Worm (Caenorhabditis elegans) whole organism, midembryonic: ENCODE data around the gene str-108.

Source experiments
- T22C8.4 ChIP-seq: fragments of 200-800 bp; sonication (Bioruptor generic); IDR thresholded peaks from 2 replicates; pipeline ENCODE4 v1.3.6; 2022; ENCODE audit warnings: missing genetic modification characterization, missing compliant biosample characterization
- cog-1 ChIP-seq: sonication (generic microtip); optimal IDR thresholded peaks from 2 replicates; lab custom pipeline; 2016; ENCODE audit warnings: missing genetic modification characterization, missing compliant biosample characterization
- flt-1 ChIP-seq: fragments of 200-800 bp; sonication (Bioruptor generic); IDR thresholded peaks from 2 replicates; pipeline ENCODE4 v1.3.6; 2022; ENCODE audit warnings: missing genetic modification characterization, missing compliant biosample characterization
- klf-2 ChIP-seq: fragments of 200-800 bp; sonication (Bioruptor generic); conservative IDR thresholded peaks from 2 replicates; pipeline ENCODE4 v1.3.6; 2022; ENCODE audit warnings: missing genetic modification reagents, missing genetic modification characterization, missing compliant biosample characterization
- med-1 ChIP-seq: sonication (generic microtip); optimal IDR thresholded peaks from 2 replicates; lab custom pipeline; 2017; ENCODE audit warnings: missing genetic modification characterization, mild to moderate bottlenecking, missing compliant biosample characterization, antibody characterized with exemption, missing genetic modification reagents; ENCODE audit not compliant: insufficient read depth
- ref-1 ChIP-seq: fragments of 200-800 bp; sonication (Bioruptor generic); conservative IDR thresholded peaks from 2 replicates; pipeline ENCODE4 v1.3.6; 2022; ENCODE audit warnings: missing genetic modification reagents, missing genetic modification characterization, missing compliant biosample characterization
- tab-1 ChIP-seq: fragments of 200-800 bp; sonication (Bioruptor generic); IDR thresholded peaks from 2 replicates; pipeline ENCODE4 v1.3.6; 2022; ENCODE audit warnings: missing genetic modification characterization, missing compliant biosample characterization
- ztf-23 ChIP-seq: fragments of 200-800 bp; sonication (Bioruptor generic); IDR thresholded peaks from 2 replicates; pipeline ENCODE4 v1.3.6; 2022; ENCODE audit warnings: missing genetic modification reagents, missing genetic modification characterization, missing compliant biosample characterization
- ztf-29 ChIP-seq: fragments of 200-800 bp; sonication (Bioruptor generic); IDR thresholded peaks from 2 replicates; pipeline ENCODE4 v1.3.6; 2022; ENCODE audit warnings: missing genetic modification reagents, missing genetic modification characterization, missing compliant biosample characterization

Gene str-108

DNA sequence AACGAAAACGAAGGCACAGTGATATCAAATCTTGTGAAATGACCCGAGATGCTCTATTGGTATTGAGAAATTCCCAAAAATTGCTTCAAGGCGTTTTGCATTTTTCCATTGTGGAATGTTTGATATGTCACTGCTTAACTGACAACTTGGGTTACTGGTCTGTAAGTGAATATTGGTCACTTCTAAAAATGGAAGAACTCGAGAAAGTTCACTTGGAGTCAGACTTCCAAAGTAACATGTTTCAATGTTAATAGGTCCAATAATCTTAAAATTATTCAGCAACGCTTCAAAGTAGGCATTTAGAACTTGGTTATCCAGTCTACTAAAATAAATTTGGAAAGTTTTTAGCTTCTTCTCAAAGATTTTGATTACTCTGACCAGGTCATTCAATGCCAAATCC lies 33.3 kb upstream of the str-108 start, which contains the start of gene fbxa-144:
Gene fbxa-144, minus strand, starts transcription at position 101 of the 400 bp plus-strand sequence.
- TF ChIP-seq T22C8.4 (no peak), tab-1 (no peak), med-1 (GFP tag; lab: Kevin White, UChicago) (no peak), ztf-29 (no peak), ztf-23 (GFP tag; lab: Robert Waterston, UW) (no peak), klf-2 (GFP tag; lab: Robert Waterston, UW) (no peak), flt-1 (no peak), cog-1 (tag; lab: Kevin White, UChicago) (no peak), ref-1 (no peak)

DNA sequence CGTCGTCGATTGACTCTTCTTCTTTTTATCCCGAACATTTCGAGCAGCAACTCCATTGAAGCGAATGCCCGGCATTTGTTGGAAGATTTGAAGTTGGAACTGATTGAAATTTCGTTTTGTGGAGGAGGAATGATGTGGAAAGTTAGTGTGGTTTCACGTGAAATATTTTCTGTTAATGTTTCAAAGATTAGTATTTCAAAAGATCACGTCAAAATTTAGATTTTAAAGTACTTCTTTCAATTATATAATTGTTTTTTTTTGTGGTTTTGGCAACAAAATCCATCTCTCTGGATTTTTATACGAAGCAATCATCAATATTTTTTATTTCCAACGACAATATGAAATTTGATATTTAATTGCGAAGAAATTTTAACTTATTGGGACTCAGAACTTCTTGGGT lies 29.0 kb upstream of the str-108 start, which contains the start of gene F44G3.7:
Gene F44G3.7, minus strand, starts transcription at position 101 of the 400 bp plus-strand sequence.
- TF ChIP-seq ztf-29, result no peak
- TF ChIP-seq ref-1, result no peak
- TF ChIP-seq flt-1, result no peak
- no peak for TF ChIP-seq cog-1 (tag; lab: Kevin White, UChicago)
- TF ChIP-seq tab-1, result no peak
- no peak for TF ChIP-seq T22C8.4
- TF ChIP-seq klf-2 (GFP tag; lab: Robert Waterston, UW), result no peak
- TF ChIP-seq med-1 (GFP tag; lab: Kevin White, UChicago), result no peak
- no peak for TF ChIP-seq ztf-23 (GFP tag; lab: Robert Waterston, UW)

ce11 chrV:16139529-16139928 lies 26.5 kb upstream of the str-108 start, which contains the start of gene clc-11:
Gene clc-11 (minus strand): TSS chrV:16139629.
- TF ChIP-seq tab-1, result no peak
- TF ChIP-seq ztf-29, result no peak
- TF ChIP-seq med-1 (GFP tag; lab: Kevin White, UChicago), result no peak
- TF ChIP-seq T22C8.4, result no peak
- TF ChIP-seq flt-1, result no peak
- TF ChIP-seq cog-1 (tag; lab: Kevin White, UChicago), result no peak
- no peak for TF ChIP-seq klf-2 (GFP tag; lab: Robert Waterston, UW)
- TF ChIP-seq ztf-23 (GFP tag; lab: Robert Waterston, UW), result no peak
- TF ChIP-seq ref-1, result no peak

DNA sequence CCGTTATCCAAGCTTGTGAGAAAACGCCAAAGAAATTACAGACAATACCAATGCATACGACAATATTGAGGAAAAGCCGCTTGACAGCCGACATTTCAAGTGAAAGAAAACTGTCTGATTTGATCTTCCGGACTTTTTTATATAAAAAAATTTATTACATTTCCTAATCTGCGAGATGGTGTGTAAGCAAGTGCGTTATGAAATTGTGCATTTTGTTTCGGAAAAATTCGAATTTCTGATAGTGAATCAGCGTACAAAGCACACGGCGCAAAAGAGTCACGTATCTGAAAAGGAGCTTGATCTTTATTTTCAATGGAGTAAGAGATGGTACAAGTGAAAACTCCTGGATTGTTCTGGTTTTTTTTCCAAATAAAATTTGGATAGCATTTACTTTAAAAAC lies 25.0 kb upstream of the str-108 start, which contains the start of gene clc-32:
Gene clc-32, minus strand, starts transcription at position 101 of the 400 bp plus-strand sequence.
- TF ChIP-seq klf-2 (GFP tag; lab: Robert Waterston, UW), result no peak
- no peak for TF ChIP-seq flt-1
- no peak for TF ChIP-seq cog-1 (tag; lab: Kevin White, UChicago)
- TF ChIP-seq ztf-23 (GFP tag; lab: Robert Waterston, UW), result no peak
- TF ChIP-seq tab-1, result no peak
- TF ChIP-seq med-1 (GFP tag; lab: Kevin White, UChicago), result no peak
- TF ChIP-seq T22C8.4, result no peak

DNA sequence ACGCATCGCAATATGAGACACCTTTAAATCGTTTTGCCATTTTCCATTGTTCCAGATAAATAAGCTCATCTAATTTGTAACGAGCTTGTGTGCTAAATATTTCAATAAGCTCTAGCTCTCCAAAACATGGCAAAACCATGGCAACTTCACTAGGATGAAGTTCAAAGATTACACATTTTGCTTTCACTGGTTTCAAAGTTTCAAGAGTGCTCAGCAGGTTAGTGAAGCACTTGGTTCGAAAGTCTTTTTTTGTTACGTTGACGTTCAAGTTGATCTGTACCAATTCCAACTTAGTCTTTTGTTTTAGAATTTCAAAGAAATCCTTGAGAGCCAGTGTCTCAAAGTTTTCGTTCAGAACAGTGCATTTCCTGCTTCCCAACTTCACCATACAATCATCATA lies 23.7 kb upstream of the str-108 start, which contains the start of gene fbxa-18:
Gene fbxa-18, plus strand, starts transcription at position 301 of the 400 bp plus-strand sequence.
- TF ChIP-seq ztf-23 (GFP tag; lab: Robert Waterston, UW) (no peak), cog-1 (tag; lab: Kevin White, UChicago) (no peak), flt-1 (no peak)

DNA sequence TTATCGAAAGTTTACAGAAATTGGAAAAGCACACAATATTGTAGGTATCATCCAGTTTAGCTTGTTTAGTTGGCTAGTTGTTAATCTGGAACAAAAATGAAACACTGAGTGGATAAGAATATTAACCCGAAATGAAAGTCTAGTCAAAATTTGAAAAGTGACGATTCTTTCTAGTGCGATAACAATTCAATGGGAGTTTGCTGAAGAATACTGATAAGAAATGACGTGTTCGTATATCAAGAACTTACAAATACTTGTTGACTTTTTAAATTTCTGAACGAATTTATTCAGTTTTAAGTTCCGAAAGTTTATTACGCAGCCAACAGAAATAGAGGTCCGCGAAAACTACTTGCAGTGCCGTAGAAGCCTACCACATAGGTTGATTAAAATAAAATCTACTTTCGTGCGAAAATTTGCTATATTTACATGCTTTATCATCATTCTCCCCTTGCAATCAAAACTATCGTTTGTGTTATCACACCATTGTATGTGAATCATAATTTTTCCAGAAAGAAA lies 22.9 kb upstream of the str-108 start, which contains the start of gene fbxa-88:
Gene fbxa-88, minus strand, starts transcription at position 51 of the 516 bp plus-strand sequence.
- TF ChIP-seq ref-1, result no peak
- no peak for TF ChIP-seq flt-1
- no peak for TF ChIP-seq klf-2 (GFP tag; lab: Robert Waterston, UW)
- no peak for TF ChIP-seq ztf-29
- no peak for TF ChIP-seq T22C8.4
- TF ChIP-seq cog-1 (tag; lab: Kevin White, UChicago), result no peak
- no peak for TF ChIP-seq med-1 (GFP tag; lab: Kevin White, UChicago)
- no peak for TF ChIP-seq ztf-23 (GFP tag; lab: Robert Waterston, UW)
- no peak for TF ChIP-seq tab-1

ce11 chrV:16145009-16145408 lies 21.0 kb upstream of the str-108 start:
- no peak for TF ChIP-seq ztf-29
- TF ChIP-seq T22C8.4, result no peak
- no peak for TF ChIP-seq cog-1 (tag; lab: Kevin White, UChicago)
- no peak for TF ChIP-seq ztf-23 (GFP tag; lab: Robert Waterston, UW)
- no peak for TF ChIP-seq tab-1
- no peak for TF ChIP-seq flt-1
- no peak for TF ChIP-seq med-1 (GFP tag; lab: Kevin White, UChicago)
- no peak for TF ChIP-seq klf-2 (GFP tag; lab: Robert Waterston, UW)
- TF ChIP-seq ref-1, result no peak

DNA sequence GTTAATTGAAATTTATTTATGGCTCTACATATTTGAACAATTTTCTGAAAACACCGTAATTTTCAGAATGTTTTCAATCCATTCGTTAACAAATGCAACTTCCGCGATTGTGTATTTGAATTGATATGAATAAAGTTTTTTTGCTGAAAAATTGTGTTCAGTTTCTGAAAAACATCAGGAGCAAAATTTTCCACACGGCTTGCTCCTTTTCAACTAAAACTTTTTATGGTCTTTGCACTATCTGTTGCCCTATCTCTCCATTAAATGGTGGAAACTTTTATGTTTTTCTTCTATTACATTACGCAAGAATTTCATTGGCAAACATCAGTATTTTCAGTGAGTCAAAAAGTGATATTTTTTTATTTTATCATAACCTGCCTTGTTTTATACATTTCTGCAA lies 17.2 kb upstream of the str-108 start, which contains the start of gene F10A3.4:
Gene F10A3.4, plus strand, starts transcription at position 301 of the 400 bp plus-strand sequence.
- TF ChIP-seq ztf-29 (no peak), tab-1 (no peak), ref-1 (no peak), med-1 (GFP tag; lab: Kevin White, UChicago) (no peak), T22C8.4 (no peak), ztf-23 (GFP tag; lab: Robert Waterston, UW) (no peak), flt-1 (no peak), klf-2 (GFP tag; lab: Robert Waterston, UW) (no peak)

DNA sequence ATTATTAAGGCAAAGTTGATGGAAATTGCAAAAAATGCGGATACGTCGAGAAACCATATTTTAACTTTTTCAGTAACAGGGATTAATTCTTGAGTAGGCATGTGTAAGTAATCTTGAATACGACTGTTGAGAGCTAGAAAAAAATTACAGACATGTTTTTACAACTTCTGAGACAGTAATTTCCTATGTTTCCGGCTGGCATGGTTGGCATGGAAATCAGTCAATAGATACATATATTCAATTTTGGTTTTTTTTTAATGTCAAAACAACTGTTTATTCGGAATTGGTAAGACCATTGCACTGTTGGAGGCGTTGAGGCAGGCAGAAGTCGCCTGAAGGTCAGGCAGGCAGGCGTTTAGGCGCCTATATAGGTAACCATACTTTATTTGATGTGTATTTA lies 12.7 kb upstream of the str-108 start, which contains the start of gene str-254:
Gene str-254, minus strand, starts transcription at position 101 of the 400 bp plus-strand sequence.
- TF ChIP-seq ref-1, result no peak
- TF ChIP-seq cog-1 (tag; lab: Kevin White, UChicago), result no peak
- TF ChIP-seq flt-1, result no peak
- no peak for TF ChIP-seq ztf-23 (GFP tag; lab: Robert Waterston, UW)
- TF ChIP-seq tab-1, result no peak
- TF ChIP-seq ztf-29, result no peak
- TF ChIP-seq T22C8.4, result no peak
- no peak for TF ChIP-seq med-1 (GFP tag; lab: Kevin White, UChicago)
- TF ChIP-seq klf-2 (GFP tag; lab: Robert Waterston, UW), result no peak

DNA sequence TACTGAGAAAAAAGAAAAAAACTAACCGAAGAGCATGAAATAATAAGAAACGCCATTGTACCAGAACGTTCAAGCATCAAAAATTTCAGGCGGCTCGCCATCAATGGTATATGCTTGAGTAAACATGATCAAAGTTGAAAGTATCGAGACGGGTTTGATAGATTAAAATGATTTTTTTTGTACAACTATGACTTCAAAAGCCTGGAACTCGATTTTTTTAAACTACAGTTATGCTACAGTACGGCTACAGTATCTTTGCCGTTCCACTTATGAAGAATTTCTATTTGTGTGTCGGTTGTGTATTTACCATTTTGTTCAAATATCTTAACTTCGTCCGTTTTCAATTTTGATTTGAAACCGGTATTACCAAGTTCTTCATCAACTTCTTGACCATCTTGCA lies 10.9 kb upstream of the str-108 start, which contains the start of gene str-97:
Gene str-97, minus strand, starts transcription at position 101 of the 400 bp plus-strand sequence.
- TF ChIP-seq ref-1, result no peak
- no peak for TF ChIP-seq klf-2 (GFP tag; lab: Robert Waterston, UW)
- no peak for TF ChIP-seq ztf-23 (GFP tag; lab: Robert Waterston, UW)
- TF ChIP-seq med-1 (GFP tag; lab: Kevin White, UChicago), result no peak
- TF ChIP-seq T22C8.4, result no peak
- TF ChIP-seq ztf-29, result no peak
- no peak for TF ChIP-seq tab-1
- TF ChIP-seq cog-1 (tag; lab: Kevin White, UChicago), result no peak
- no peak for TF ChIP-seq flt-1
